Worm (Caenorhabditis elegans) whole organism, L3 larva: Measurements from ENCODE around the gene K08H2.7.

ENCODE experiments used
- aly-2 ChIP-seq: fragments of 150-350 bp; optimal IDR thresholded peaks from 2 replicates; lab custom pipeline; 2014; ENCODE audit warnings: missing biosample characterization, missing genetic modification characterization
- ceh-82 ChIP-seq: fragments of 150-350 bp; optimal IDR thresholded peaks from 2 replicates; lab custom pipeline; 2014; ENCODE audit warnings: missing biosample characterization, missing genetic modification characterization
- egl-27 ChIP-seq: sonication (generic microtip); optimal IDR thresholded peaks from 4 replicates; lab custom pipeline; 2017; ENCODE audit warnings: missing biosample characterization, missing genetic modification reagents, missing genetic modification characterization
- egl-5 ChIP-seq: fragments of 150-350 bp; optimal IDR thresholded peaks from 2 replicates; lab custom pipeline; 2017; ENCODE audit warnings: missing biosample characterization, missing genetic modification reagents, missing genetic modification characterization, inconsistent platforms
- elt-2 ChIP-seq: sonication (generic microtip); optimal IDR thresholded peaks from 2 replicates; lab custom pipeline; 2016; ENCODE audit warnings: missing genetic modification reagents, mild to moderate bottlenecking, missing genetic modification characterization, missing compliant biosample characterization
- fkh-10 ChIP-seq: sonication (generic microtip); optimal IDR thresholded peaks from 2 replicates; lab custom pipeline; 2017; ENCODE audit warnings: missing biosample characterization, missing genetic modification reagents, missing genetic modification characterization
- fos-1 ChIP-seq: fragments of 150-350 bp; optimal IDR thresholded peaks from 2 replicates; lab custom pipeline; 2014; ENCODE audit warnings: missing biosample characterization, missing genetic modification characterization
- nfya-1 ChIP-seq: sonication (generic microtip); optimal IDR thresholded peaks from 2 replicates; lab custom pipeline; 2017; ENCODE audit warnings: missing genetic modification characterization, mild to moderate bottlenecking, missing compliant biosample characterization, antibody characterized with exemption, moderate library complexity; ENCODE audit not compliant: insufficient read depth
- nhr-237 ChIP-seq: fragments of 150-350 bp; optimal IDR thresholded peaks from 2 replicates; lab custom pipeline; 2014; ENCODE audit warnings: missing biosample characterization, missing genetic modification characterization
- nhr-77 ChIP-seq: fragments of 150-350 bp; optimal IDR thresholded peaks from 2 replicates; lab custom pipeline; 2014; ENCODE audit warnings: missing biosample characterization, missing genetic modification characterization
- skn-1 ChIP-seq: fragments of 150-350 bp; optimal IDR thresholded peaks from 2 replicates; lab custom pipeline; 2014; ENCODE audit warnings: missing biosample characterization, missing genetic modification characterization
- unc-62 ChIP-seq: fragments of 150-350 bp; sonication (generic microtip); optimal IDR thresholded peaks from 4 replicates; lab custom pipeline; 2014; ENCODE audit warnings: missing biosample characterization, missing genetic modification reagents, missing genetic modification characterization

DNA sequence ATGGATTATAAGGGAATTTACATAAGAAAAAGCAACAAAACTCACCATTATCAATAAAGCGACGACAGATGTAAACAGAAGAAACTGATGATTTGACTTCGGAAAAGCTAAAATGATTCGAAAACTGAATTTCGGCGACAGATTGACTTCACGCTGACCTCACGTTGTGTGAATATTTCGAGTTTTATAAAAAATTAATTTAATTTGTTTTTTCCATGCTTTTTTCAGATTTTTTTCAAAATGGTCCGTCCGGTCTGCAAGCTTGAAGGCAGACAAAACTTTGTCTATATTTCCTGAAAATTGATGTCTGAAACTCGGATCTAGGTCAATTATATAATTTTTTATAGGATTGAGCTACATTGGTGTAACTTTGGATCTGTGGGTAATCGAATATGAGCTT is 6.0 kb downstream of the K08H2.7 start, which contains the start of gene K08H2.5:
- TF ChIP-seq unc-62 (no peak), aly-2 (tag; lab: Kevin White, UChicago) (no peak), elt-2 (tag; lab: Kevin White, UChicago) (no peak), egl-5 (no peak), nhr-237 (tag; lab: Kevin White, UChicago) (no peak), nfya-1 (no peak), nhr-77 (tag; lab: Kevin White, UChicago) (no peak), fos-1 (tag; lab: Kevin White, UChicago) (no peak), skn-1 (no peak), egl-27 (tag; lab: Kevin White, UChicago) (no peak), fkh-10 (GFP tag; lab: Kevin White, UChicago) (no peak), ceh-82 (tag; lab: Kevin White, UChicago) (no peak)
